Worm (Caenorhabditis elegans) whole organism, early embryonic: ENCODE data around the gene cyk-7.

Experiments used
- B0310.2 ChIP-seq: sonication (generic microtip); optimal IDR thresholded peaks from 2 replicates; lab custom pipeline; 2016; ENCODE audit warnings: mild to moderate bottlenecking, missing genetic modification characterization, missing compliant biosample characterization
- F13C5.2 ChIP-seq: sonication (generic microtip); optimal IDR thresholded peaks from 2 replicates; lab custom pipeline; 2017; ENCODE audit warnings: mild to moderate bottlenecking, missing genetic modification characterization, inconsistent platforms, missing compliant biosample characterization
- aly-1 ChIP-seq: sonication (generic microtip); optimal IDR thresholded peaks from 2 replicates; lab custom pipeline; 2016; ENCODE audit warnings: missing genetic modification characterization, missing compliant biosample characterization
- ama-1 ChIP-seq: fragments of 150-350 bp; optimal IDR thresholded peaks from 2 replicates; lab custom pipeline; 2014
- ceh-13 ChIP-seq: fragments of 200-800 bp; sonication (Bioruptor generic); optimal IDR thresholded peaks from 2 replicates; lab custom pipeline; 2018; ENCODE audit warnings: mild to moderate bottlenecking, missing genetic modification characterization, missing compliant biosample characterization
- ceh-36 ChIP-seq: sonication (generic microtip); optimal IDR thresholded peaks from 2 replicates; lab custom pipeline; 2016; ENCODE audit warnings: missing genetic modification characterization, inconsistent platforms, missing compliant biosample characterization
- ets-7 ChIP-seq: sonication (generic microtip); optimal IDR thresholded peaks from 2 replicates; lab custom pipeline; 2016; ENCODE audit warnings: missing genotype, missing genetic modification characterization, missing compliant biosample characterization
- flt-1 ChIP-seq: fragments of 200-800 bp; sonication (Bioruptor generic); IDR thresholded peaks from 2 replicates; pipeline ENCODE4 v1.3.6; 2022; ENCODE audit warnings: missing genetic modification characterization, missing compliant biosample characterization
- hmbx-1 ChIP-seq: sonication (generic microtip); optimal IDR thresholded peaks from 2 replicates; lab custom pipeline; 2016; ENCODE audit warnings: mild to moderate bottlenecking, missing genetic modification characterization, missing compliant biosample characterization
- hmg-4 ChIP-seq: fragments of 200-800 bp; sonication (Bioruptor generic); optimal IDR thresholded peaks from 2 replicates; lab custom pipeline; 2018; ENCODE audit warnings: mild to moderate bottlenecking, missing genetic modification characterization, missing compliant biosample characterization
- hnd-1 ChIP-seq: sonication (generic microtip); optimal IDR thresholded peaks from 2 replicates; lab custom pipeline; 2016; ENCODE audit warnings: missing genetic modification characterization, missing compliant biosample characterization
- pes-1 ChIP-seq: fragments of 200-800 bp; sonication (Bioruptor generic); IDR thresholded peaks from 2 replicates; pipeline ENCODE4 v1.3.6; 2022; ENCODE audit warnings: missing genetic modification reagents, missing genetic modification characterization, missing compliant biosample characterization
- scrt-1 ChIP-seq: fragments of 200-800 bp; sonication (Bioruptor generic); IDR thresholded peaks from 2 replicates; pipeline ENCODE4 v1.3.6; 2022; ENCODE audit warnings: missing genetic modification characterization, missing compliant biosample characterization
- sea-1 ChIP-seq: fragments of 200-800 bp; sonication (Bioruptor generic); conservative IDR thresholded peaks from 2 replicates; pipeline ENCODE4 v1.3.6; 2022; ENCODE audit warnings: missing genetic modification characterization, missing compliant biosample characterization
- tbx-11 ChIP-seq: fragments of 200-800 bp; sonication (Bioruptor generic); IDR thresholded peaks from 2 replicates; pipeline ENCODE4 v1.3.6; 2022; ENCODE audit warnings: missing genetic modification characterization, missing compliant biosample characterization
- tbx-37 ChIP-seq: fragments of 200-800 bp; sonication (Bioruptor generic); conservative IDR thresholded peaks from 2 replicates; pipeline ENCODE4 v1.3.6; 2022; ENCODE audit warnings: missing genetic modification reagents, missing genetic modification characterization, missing compliant biosample characterization
- tra-4 ChIP-seq: sonication (generic microtip); optimal IDR thresholded peaks from 2 replicates; lab custom pipeline; 2017; ENCODE audit warnings: missing genetic modification characterization, missing compliant biosample characterization

Gene cyk-7

DNA sequence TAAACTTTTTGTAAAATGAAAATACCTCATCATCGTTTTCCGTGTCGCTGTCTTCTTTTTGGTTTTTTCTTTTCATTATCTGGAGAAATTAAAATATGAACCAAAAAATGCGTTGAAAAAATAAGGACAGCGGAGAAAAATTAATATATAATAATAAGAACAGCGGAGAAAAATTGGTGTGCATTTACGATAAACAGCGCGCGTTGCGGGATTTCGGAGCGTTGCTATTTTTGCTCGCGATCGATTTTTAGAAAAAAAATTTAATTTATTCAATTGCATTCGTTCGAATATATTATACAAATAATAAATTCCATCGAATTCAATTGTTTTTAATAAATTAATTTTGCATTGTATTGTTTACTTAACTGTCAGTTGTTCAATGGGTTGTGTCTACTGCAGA is 29.2 kb downstream of the cyk-7 start, which contains the start of gene ZK686.2:
ZK686.2 (minus strand) TSS at position 79 of the 400 bp plus-strand sequence.
- TF ChIP-seq hmg-4 (GFP tag; lab: Kevin White, UChicago): no peak
- no peak for TF ChIP-seq flt-1
- no peak for TF ChIP-seq pes-1 (GFP tag; lab: Robert Waterston, UW)
- TF ChIP-seq F13C5.2: no peak
- no peak for TF ChIP-seq tbx-37 (GFP tag; lab: Robert Waterston, UW)
- no peak for TF ChIP-seq scrt-1 (GFP tag; lab: Robert Waterston, UW)
- TF ChIP-seq tbx-11 (GFP tag; lab: Robert Waterston, UW): no peak
- TF ChIP-seq sea-1 (GFP tag; lab: Robert Waterston, UW): no peak
- TF ChIP-seq hmbx-1 (tag; lab: Kevin White, UChicago): no peak
- no peak for TF ChIP-seq ets-7
- TF ChIP-seq hnd-1 (tag; lab: Kevin White, UChicago): no peak
- no peak for TF ChIP-seq ceh-13 (GFP tag; lab: Kevin White, UChicago)
- TF ChIP-seq B0310.2 (tag; lab: Kevin White, UChicago): no peak
- no peak for TF ChIP-seq ama-1 (lab: Kevin White, UChicago)
- TF ChIP-seq tra-4 (tag; lab: Kevin White, UChicago): no peak
- no peak for TF ChIP-seq aly-1 (tag; lab: Kevin White, UChicago)
- no peak for TF ChIP-seq ceh-36 (tag; lab: Kevin White, UChicago)

DNA sequence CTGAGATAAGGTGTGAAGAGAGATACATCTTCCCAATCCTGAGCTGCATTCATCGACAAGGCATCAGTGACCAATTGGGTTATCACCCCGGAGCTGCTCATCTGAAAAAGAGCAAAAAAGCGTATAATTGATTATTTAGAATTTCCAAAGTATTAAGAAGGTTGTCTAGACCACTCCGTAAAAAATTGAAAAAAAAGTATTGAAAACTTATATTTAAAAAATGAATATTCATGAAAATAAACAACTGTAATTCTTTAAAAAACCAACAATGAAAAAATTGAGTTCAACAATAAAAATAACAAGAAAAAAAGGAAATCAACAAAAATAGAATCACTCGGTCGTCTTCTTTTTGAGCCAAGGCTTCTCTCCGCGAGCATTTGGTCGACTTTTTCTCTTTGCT is 31.7 kb downstream of the cyk-7 start, which contains the start of gene mtx-2:
mtx-2 (minus strand) TSS at position 101 of the 400 bp plus-strand sequence.
- no peak for TF ChIP-seq tbx-11 (GFP tag; lab: Robert Waterston, UW)
- TF ChIP-seq tra-4 (tag; lab: Kevin White, UChicago): no peak
- no peak for TF ChIP-seq hmg-4 (GFP tag; lab: Kevin White, UChicago)
- TF ChIP-seq aly-1 (tag; lab: Kevin White, UChicago): no peak
- no peak for TF ChIP-seq F13C5.2
- TF ChIP-seq ceh-13 (GFP tag; lab: Kevin White, UChicago): no peak
- no peak for TF ChIP-seq scrt-1 (GFP tag; lab: Robert Waterston, UW)
- TF ChIP-seq hmbx-1 (tag; lab: Kevin White, UChicago): no peak
- no peak for TF ChIP-seq sea-1 (GFP tag; lab: Robert Waterston, UW)
- TF ChIP-seq B0310.2 (tag; lab: Kevin White, UChicago): no peak
- TF ChIP-seq hnd-1 (tag; lab: Kevin White, UChicago): no peak
- no peak for TF ChIP-seq ets-7
- no peak for TF ChIP-seq ceh-36 (tag; lab: Kevin White, UChicago)
- TF ChIP-seq flt-1: no peak
- no peak for TF ChIP-seq tbx-37 (GFP tag; lab: Robert Waterston, UW)
- no peak for TF ChIP-seq pes-1 (GFP tag; lab: Robert Waterston, UW)
- TF ChIP-seq ama-1 (lab: Kevin White, UChicago): no peak

DNA sequence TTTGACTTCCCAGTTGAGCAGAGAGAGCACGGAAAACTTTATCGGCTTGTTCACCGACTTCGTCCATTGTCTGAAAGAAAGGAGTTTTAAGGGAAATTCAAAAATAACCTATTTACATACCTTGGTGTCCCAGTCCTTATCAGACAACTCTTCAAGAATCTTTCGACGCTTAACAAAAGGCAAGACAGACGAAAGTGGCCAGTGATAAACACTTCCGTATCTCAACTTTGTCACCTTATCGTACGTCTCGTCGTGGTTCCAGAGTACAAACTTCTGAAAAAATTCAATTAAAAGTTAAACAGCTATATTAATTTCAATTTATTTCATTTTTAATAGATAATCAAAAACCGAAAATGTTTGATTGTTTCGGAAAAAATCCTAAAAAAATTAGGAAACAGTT is 33.0 kb downstream of the cyk-7 start:
- no peak for TF ChIP-seq ceh-36 (tag; lab: Kevin White, UChicago)
- TF ChIP-seq flt-1: no peak
- TF ChIP-seq scrt-1 (GFP tag; lab: Robert Waterston, UW): no peak
- no peak for TF ChIP-seq tbx-11 (GFP tag; lab: Robert Waterston, UW)

DNA sequence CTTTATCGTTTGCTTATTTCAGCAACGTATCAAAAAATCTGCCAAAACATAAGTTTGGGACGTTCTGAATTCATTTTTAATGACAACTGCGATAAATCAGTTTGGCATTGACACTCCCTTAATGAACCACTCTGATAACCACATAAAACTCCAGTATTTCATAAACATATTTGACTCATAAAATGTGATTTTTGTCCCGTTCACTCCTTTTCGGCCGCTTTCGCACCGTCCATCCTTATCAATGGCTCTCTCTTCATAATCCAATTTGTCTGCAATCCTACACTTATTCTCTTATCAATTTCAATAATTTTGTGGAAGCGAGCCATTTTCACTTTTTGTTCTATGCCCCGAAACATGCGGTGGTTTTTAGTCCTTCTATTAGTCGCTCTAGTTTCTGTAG is 36.6 kb downstream of the cyk-7 start, which contains the start of gene pcp-1:
pcp-1 (plus strand) TSS at position 342 of the 400 bp plus-strand sequence.
- TF ChIP-seq ceh-36 (tag; lab: Kevin White, UChicago): no peak
- TF ChIP-seq hmg-4 (GFP tag; lab: Kevin White, UChicago): no peak
- TF ChIP-seq flt-1: no peak
- no peak for TF ChIP-seq tbx-11 (GFP tag; lab: Robert Waterston, UW)
- TF ChIP-seq pes-1 (GFP tag; lab: Robert Waterston, UW): no peak
- TF ChIP-seq tra-4 (tag; lab: Kevin White, UChicago): no peak
- no peak for TF ChIP-seq aly-1 (tag; lab: Kevin White, UChicago)
- TF ChIP-seq ets-7: no peak
- no peak for TF ChIP-seq sea-1 (GFP tag; lab: Robert Waterston, UW)
- TF ChIP-seq hmbx-1 (tag; lab: Kevin White, UChicago): no peak

DNA sequence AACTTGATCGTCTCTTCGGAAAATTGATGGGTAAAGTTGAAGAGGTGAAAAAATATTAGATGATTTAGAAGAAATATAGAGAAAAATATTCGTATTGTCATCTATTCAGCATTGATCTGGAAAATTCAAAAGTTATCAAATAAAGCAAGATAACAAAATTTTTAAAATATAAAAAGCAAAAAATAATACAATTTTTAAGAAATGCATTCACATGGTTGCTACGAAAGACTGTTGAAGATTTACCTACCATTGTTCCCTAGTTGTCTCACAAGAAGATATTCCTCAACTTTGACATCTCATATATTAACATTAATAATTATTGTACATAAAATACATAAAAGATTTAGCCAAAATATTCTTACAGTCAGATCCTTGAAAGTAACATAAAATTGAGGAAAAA is 40.9 kb downstream of the cyk-7 start, which contains the start of gene cdh-3:
cdh-3 (minus strand) TSS at position 101 of the 400 bp plus-strand sequence.
- no peak for TF ChIP-seq ceh-13 (GFP tag; lab: Kevin White, UChicago)
- TF ChIP-seq ama-1 (lab: Kevin White, UChicago): no peak
- TF ChIP-seq tbx-11 (GFP tag; lab: Robert Waterston, UW): no peak
- TF ChIP-seq tbx-37 (GFP tag; lab: Robert Waterston, UW): no peak
- no peak for TF ChIP-seq pes-1 (GFP tag; lab: Robert Waterston, UW)
- no peak for TF ChIP-seq hmg-4 (GFP tag; lab: Kevin White, UChicago)
- TF ChIP-seq ceh-36 (tag; lab: Kevin White, UChicago): no peak
